Worm (Caenorhabditis elegans) whole organism, late embryonic: Measurements from ENCODE around the gene H32C10.1.

Source experiments
- C38D4.7 ChIP-seq: fragments of 200-800 bp; sonication (Bioruptor generic); optimal IDR thresholded peaks from 2 replicates; lab custom pipeline; 2018; ENCODE audit warnings: mild to moderate bottlenecking, missing genetic modification characterization, moderate library complexity, missing compliant biosample characterization
- ama-1 ChIP-seq: fragments of 150-350 bp; optimal IDR thresholded peaks from 2 replicates; lab custom pipeline; 2014
- fkh-10 ChIP-seq: fragments of 150-350 bp; optimal IDR thresholded peaks from 2 replicates; lab custom pipeline; 2014; ENCODE audit warnings: missing biosample characterization, missing genetic modification reagents, missing genetic modification characterization
- gmeb-2 ChIP-seq: sonication (generic microtip); optimal IDR thresholded peaks from 2 replicates; lab custom pipeline; 2016; ENCODE audit warnings: missing genetic modification characterization, inconsistent platforms, missing compliant biosample characterization
- sox-4 ChIP-seq: sonication (generic microtip); optimal IDR thresholded peaks from 2 replicates; lab custom pipeline; 2017; ENCODE audit warnings: mild to moderate bottlenecking, missing genetic modification characterization, inconsistent platforms, missing compliant biosample characterization

ce11 chrIV:5923112-5923511 lies 11.0 kb upstream of the H32C10.1 start:
- no peak for TF ChIP-seq C38D4.7
- no peak for TF ChIP-seq ama-1
- no peak for TF ChIP-seq gmeb-2 (tag; lab: Kevin White, UChicago)
- no peak for TF ChIP-seq fkh-10 (GFP tag; lab: Kevin White, UChicago)
- TF ChIP-seq sox-4 (tag; lab: Kevin White, UChicago), result no peak
